Worm (Caenorhabditis elegans) whole organism, L1 larva: ENCODE results near the gene ceh-19.

Experiments
- F16B12.6 ChIP-seq: fragments of 150-350 bp; optimal IDR thresholded peaks from 2 replicates; lab custom pipeline; 2014; ENCODE audit warnings: missing biosample characterization, missing genetic modification characterization
- ceh-88 ChIP-seq: fragments of 200-800 bp; sonication (Bioruptor generic); IDR thresholded peaks from 2 replicates; pipeline ENCODE4 v1.3.6; 2022; ENCODE audit warnings: missing genetic modification characterization, missing compliant biosample characterization
- efl-1 ChIP-seq, 4 experiments: fragments of 150-350 bp; optimal IDR thresholded peaks in 3 of 4; peaks in 1 of 4; 1 replicate in 1 of 4; 2 replicates in 3 of 4; lab custom pipeline; 2014; ENCODE audit warnings: missing biosample characterization in 2 of 4, missing genetic modification characterization in 2 of 4, missing genetic modification reagents in 2 of 4
- efl-3 ChIP-seq: fragments of 200-800 bp; sonication (Bioruptor generic); optimal IDR thresholded peaks from 2 replicates; lab custom pipeline; 2018; ENCODE audit warnings: mild to moderate bottlenecking, missing genetic modification characterization, missing compliant biosample characterization
- egl-13 ChIP-seq: sonication (generic microtip); optimal IDR thresholded peaks from 2 replicates; lab custom pipeline; 2016; ENCODE audit warnings: missing genotype, missing genetic modification reagents, missing genetic modification characterization, missing compliant biosample characterization
- fos-1 ChIP-seq: fragments of 150-350 bp; optimal IDR thresholded peaks from 2 replicates; lab custom pipeline; 2014; ENCODE audit warnings: missing biosample characterization, missing genetic modification characterization
- irx-1 ChIP-seq: sonication (generic microtip); optimal IDR thresholded peaks from 2 replicates; lab custom pipeline; 2016; ENCODE audit warnings: missing genetic modification characterization, missing compliant biosample characterization
- lin-14 ChIP-seq: fragments of 200-800 bp; sonication (Bioruptor generic); optimal IDR thresholded peaks from 2 replicates; lab custom pipeline; 2018; ENCODE audit warnings: mild to moderate bottlenecking, missing genetic modification characterization, moderate library complexity, missing compliant biosample characterization
- lin-35 ChIP-seq, 2 experiments: fragments of 150-350 bp; optimal IDR thresholded peaks; 2 replicates each; lab custom pipeline; 2014; ENCODE audit warnings: missing biosample characterization in 2 of 2, missing genetic modification characterization in 2 of 2, missing genetic modification reagents in 2 of 2
- lsy-2 ChIP-seq, 2 experiments: fragments of 150-350 bp; optimal IDR thresholded peaks; 2 replicates each; lab custom pipeline; 2014; ENCODE audit warnings: missing biosample characterization in 2 of 2, missing genetic modification characterization in 2 of 2
- mdl-1 ChIP-seq, 2 experiments: fragments of 150-350 bp; optimal IDR thresholded peaks; 2 replicates each; lab custom pipeline; 2014 to 2017; ENCODE audit warnings: missing biosample characterization in 2 of 2, missing genetic modification characterization in 2 of 2, inconsistent platforms in 1 of 2
- mep-1 ChIP-seq: fragments of 150-350 bp; optimal IDR thresholded peaks from 2 replicates; lab custom pipeline; 2014; ENCODE audit warnings: missing biosample characterization, missing genetic modification characterization
- nhr-11 ChIP-seq: fragments of 150-350 bp; optimal IDR thresholded peaks from 2 replicates; lab custom pipeline; 2014; ENCODE audit warnings: missing biosample characterization, missing genetic modification characterization
- nhr-47 ChIP-seq: sonication (generic microtip); optimal IDR thresholded peaks from 2 replicates; lab custom pipeline; 2016; ENCODE audit warnings: mild to moderate bottlenecking, missing genetic modification characterization, moderate library complexity, missing compliant biosample characterization
- nhr-71 ChIP-seq: sonication (generic microtip); optimal IDR thresholded peaks from 2 replicates; lab custom pipeline; 2016; ENCODE audit warnings: mild to moderate bottlenecking, missing genetic modification characterization, moderate library complexity, missing compliant biosample characterization
- nhr-90 ChIP-seq: sonication (generic microtip); optimal IDR thresholded peaks from 2 replicates; lab custom pipeline; 2016; ENCODE audit warnings: mild to moderate bottlenecking, missing genetic modification characterization, missing compliant biosample characterization; ENCODE audit not compliant: poor library complexity
- pqm-1 ChIP-seq: sonication (generic microtip); optimal IDR thresholded peaks from 3 replicates; lab custom pipeline; 2017; ENCODE audit warnings: missing biosample characterization, missing genetic modification characterization
- skn-1 ChIP-seq: fragments of 150-350 bp; optimal IDR thresholded peaks from 2 replicates; lab custom pipeline; 2014; ENCODE audit warnings: missing biosample characterization, missing genetic modification characterization
- snpc-4 ChIP-seq: fragments of 150-350 bp; optimal IDR thresholded peaks from 2 replicates; lab custom pipeline; 2014; ENCODE audit warnings: missing biosample characterization, missing genetic modification characterization
- snu-23 ChIP-seq: sonication (generic microtip); optimal IDR thresholded peaks from 2 replicates; lab custom pipeline; 2016; ENCODE audit warnings: missing genetic modification characterization, missing compliant biosample characterization
- swsn-7 ChIP-seq: sonication (generic microtip); optimal IDR thresholded peaks from 2 replicates; lab custom pipeline; 2016; ENCODE audit warnings: missing genetic modification characterization, missing compliant biosample characterization
- tbx-2 ChIP-seq: sonication (generic microtip); optimal IDR thresholded peaks from 2 replicates; lab custom pipeline; 2016; ENCODE audit warnings: missing genetic modification characterization, missing compliant biosample characterization

ceh-19 gene

DNA sequence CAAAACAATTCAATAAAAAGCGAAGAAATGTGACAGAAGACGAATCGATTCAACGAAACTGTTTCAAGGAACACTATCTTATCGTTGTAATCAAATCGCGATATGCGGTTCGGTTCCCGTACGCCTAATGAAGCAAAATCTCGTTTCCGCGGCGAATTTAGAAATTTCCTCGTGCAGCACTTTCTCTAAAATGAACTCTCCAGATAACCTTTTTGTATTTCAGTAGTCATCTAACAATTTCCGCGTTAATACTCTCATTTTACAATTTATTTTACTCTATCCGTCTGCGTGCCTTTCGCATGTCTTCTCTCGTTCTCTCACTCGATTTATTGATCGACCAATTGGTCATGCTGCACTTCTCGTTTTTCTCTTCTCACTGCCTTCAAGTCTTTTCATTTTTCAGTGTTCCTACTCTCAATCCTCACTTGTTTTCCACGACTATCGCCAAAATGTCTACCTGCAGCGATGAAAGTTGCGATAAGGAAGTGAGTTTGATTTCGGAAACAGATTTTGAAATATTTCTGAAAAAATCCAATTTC lies 45.5 kb downstream of the ceh-19 start, which contains the start of the genes npp-27 and ntl-4 (continued):
- TF ChIP-seq nhr-90 (tag; lab: Kevin White, UChicago) (no peak), pqm-1 (tag; lab: Kevin White, UChicago) (no peak), egl-13 (no peak), tbx-2 (tag; lab: Kevin White, UChicago) (no peak), ceh-88 (GFP tag; lab: Robert Waterston, UW) (no peak), efl-1 (optimal IDR thresholded peaks at IDR 0.05; lab: Kevin White, UChicago) (peak; percentile 25 to 37), efl-1 (GFP tag; optimal IDR thresholded peaks at IDR 0.05 in 1 of 2; lab: Kevin White, UChicago) (peak; percentile 29 to 80), efl-3 (GFP tag; lab: Kevin White, UChicago) (no peak), irx-1 (tag; lab: Kevin White, UChicago) (no peak), snpc-4 (tag; lab: Kevin White, UChicago) (no peak)

- TF ChIP-seq lin-35 (GFP tag; optimal IDR thresholded peaks at IDR 0.05; lab: Kevin White, UChicago) (peak; percentile 3 to 23), efl-1 (optimal IDR thresholded peaks at IDR 0.05; lab: Kevin White, UChicago) (peak in 1 of 2 experiments; percentile 32), efl-1 (GFP tag; optimal IDR thresholded peaks at IDR 0.05 in 1 of 2; lab: Kevin White, UChicago) (peak; percentile 9 to 92), tbx-2 (tag; lab: Kevin White, UChicago) (peak; percentile 3), F16B12.6 (tag; lab: Kevin White, UChicago) (no peak), lin-14 (GFP tag; lab: Kevin White, UChicago) (peak; percentile 49), nhr-11 (no peak), swsn-7 (tag; lab: Kevin White, UChicago) (peak; percentile 20), snu-23 (GFP tag; lab: Kevin White, UChicago) (peak; percentile 37), mdl-1 (tag; optimal IDR thresholded peaks at IDR 0.05; lab: Kevin White, UChicago) (peak in 1 of 2 experiments; percentile 13), nhr-71 (tag; lab: Kevin White, UChicago) (peak; percentile 38), skn-1 (no peak), egl-13 (peak; percentile 41), mep-1 (peak; percentile 53), nhr-47 (tag; lab: Kevin White, UChicago) (peak; percentile 34), lsy-2 (tag; optimal IDR thresholded peaks at IDR 0.05; lab: Kevin White, UChicago) (peak; percentile 18 to 51), fos-1 (tag; lab: Kevin White, UChicago) (no peak)
- TF ChIP-seq, all 84 proteins: peak for 12
Observed at ce11 chrIV:7909455-7910141, 46.2 kb downstream of the ceh-19 start.

ce11 chrIV:7906643-7907042 lies 49.1 kb downstream of the ceh-19 start:
- TF ChIP-seq egl-13 (no peak), efl-1 (optimal IDR thresholded peaks at IDR 0.05; lab: Kevin White, UChicago) (no peak), efl-1 (GFP tag; optimal IDR thresholded peaks at IDR 0.05 in 1 of 2; lab: Kevin White, UChicago) (peak in 1 of 2 experiments; percentile 91)
